Fruit fly (Drosophila melanogaster): Measurements from ENCODE around the gene Zip102B.

- TF ChIP-seq psq (optimal IDR thresholded peaks at IDR 0.05): no peak
- TF ChIP-seq EcR (GFP tag; optimal IDR thresholded peaks at IDR 0.05): no peak
- TF ChIP-seq usp (GFP tag; optimal IDR thresholded peaks at IDR 0.05): no peak
- no peak for TF ChIP-seq Dll (optimal IDR thresholded peaks at IDR 0.05)
Observed at dm6 chr4:358093-358929, 44.4 kb upstream of the Zip102B start, which contains the start of gene PMCA.

Data from whole organism.